Worm (Caenorhabditis elegans) whole organism, midembryonic: ENCODE results near the gene T21E8.5.
A peak's percentile ranks its signal among the peaks of the same experiment; 100 is the strongest.

Experiments
- T22C8.4 ChIP-seq: fragments of 200-800 bp; sonication (Bioruptor generic); IDR thresholded peaks from 2 replicates; pipeline ENCODE4 v1.3.6; 2022; ENCODE audit warnings: missing genetic modification characterization, missing compliant biosample characterization
- cog-1 ChIP-seq: sonication (generic microtip); optimal IDR thresholded peaks from 2 replicates; lab custom pipeline; 2016; ENCODE audit warnings: missing genetic modification characterization, missing compliant biosample characterization
- flt-1 ChIP-seq: fragments of 200-800 bp; sonication (Bioruptor generic); IDR thresholded peaks from 2 replicates; pipeline ENCODE4 v1.3.6; 2022; ENCODE audit warnings: missing genetic modification characterization, missing compliant biosample characterization
- klf-2 ChIP-seq: fragments of 200-800 bp; sonication (Bioruptor generic); conservative IDR thresholded peaks from 2 replicates; pipeline ENCODE4 v1.3.6; 2022; ENCODE audit warnings: missing genetic modification reagents, missing genetic modification characterization, missing compliant biosample characterization
- med-1 ChIP-seq: sonication (generic microtip); optimal IDR thresholded peaks from 2 replicates; lab custom pipeline; 2017; ENCODE audit warnings: missing genetic modification characterization, mild to moderate bottlenecking, missing compliant biosample characterization, antibody characterized with exemption, missing genetic modification reagents; ENCODE audit not compliant: insufficient read depth
- ref-1 ChIP-seq: fragments of 200-800 bp; sonication (Bioruptor generic); conservative IDR thresholded peaks from 2 replicates; pipeline ENCODE4 v1.3.6; 2022; ENCODE audit warnings: missing genetic modification reagents, missing genetic modification characterization, missing compliant biosample characterization
- tab-1 ChIP-seq: fragments of 200-800 bp; sonication (Bioruptor generic); IDR thresholded peaks from 2 replicates; pipeline ENCODE4 v1.3.6; 2022; ENCODE audit warnings: missing genetic modification characterization, missing compliant biosample characterization
- ztf-23 ChIP-seq: fragments of 200-800 bp; sonication (Bioruptor generic); IDR thresholded peaks from 2 replicates; pipeline ENCODE4 v1.3.6; 2022; ENCODE audit warnings: missing genetic modification reagents, missing genetic modification characterization, missing compliant biosample characterization
- ztf-29 ChIP-seq: fragments of 200-800 bp; sonication (Bioruptor generic); IDR thresholded peaks from 2 replicates; pipeline ENCODE4 v1.3.6; 2022; ENCODE audit warnings: missing genetic modification reagents, missing genetic modification characterization, missing compliant biosample characterization

Gene T21E8.5

ce11 chrX:10888201-10888600 lies 2.2 kb downstream of the T21E8.5 start, which contains the start of gene F47B10.6:
Gene F47B10.6 (plus strand): TSS chrX:10888501.
- no peak for TF ChIP-seq ztf-29 (GFP tag; lab: Robert Waterston, UW)
- no peak for TF ChIP-seq ref-1 (GFP tag; lab: Robert Waterston, UW)
- TF ChIP-seq flt-1 (GFP tag; lab: Robert Waterston, UW), result no peak
- no peak for TF ChIP-seq cog-1 (tag; lab: Kevin White, UChicago)
- TF ChIP-seq klf-2 (GFP tag; lab: Robert Waterston, UW), result no peak
- no peak for TF ChIP-seq ztf-23 (GFP tag; lab: Robert Waterston, UW)
- TF ChIP-seq med-1 (GFP tag; lab: Kevin White, UChicago), result no peak
- TF ChIP-seq T22C8.4 (GFP tag; lab: Robert Waterston, UW), result no peak
- no peak for TF ChIP-seq tab-1

ce11 chrX:10890456-10890855 lies 4.5 kb downstream of the T21E8.5 start, which contains the start of gene F47B10.5:
Gene F47B10.5 (minus strand): TSS chrX:10890556.
- TF ChIP-seq med-1 (GFP tag; lab: Kevin White, UChicago), result no peak
- TF ChIP-seq klf-2 (GFP tag; lab: Robert Waterston, UW), result no peak
- TF ChIP-seq ref-1 (GFP tag; lab: Robert Waterston, UW), result no peak
- no peak for TF ChIP-seq cog-1 (tag; lab: Kevin White, UChicago)
- no peak for TF ChIP-seq tab-1
- TF ChIP-seq T22C8.4 (GFP tag; lab: Robert Waterston, UW), result no peak
- TF ChIP-seq flt-1 (GFP tag; lab: Robert Waterston, UW), result no peak
- no peak for TF ChIP-seq ztf-23 (GFP tag; lab: Robert Waterston, UW)
- TF ChIP-seq ztf-29 (GFP tag; lab: Robert Waterston, UW), result no peak

DNA sequence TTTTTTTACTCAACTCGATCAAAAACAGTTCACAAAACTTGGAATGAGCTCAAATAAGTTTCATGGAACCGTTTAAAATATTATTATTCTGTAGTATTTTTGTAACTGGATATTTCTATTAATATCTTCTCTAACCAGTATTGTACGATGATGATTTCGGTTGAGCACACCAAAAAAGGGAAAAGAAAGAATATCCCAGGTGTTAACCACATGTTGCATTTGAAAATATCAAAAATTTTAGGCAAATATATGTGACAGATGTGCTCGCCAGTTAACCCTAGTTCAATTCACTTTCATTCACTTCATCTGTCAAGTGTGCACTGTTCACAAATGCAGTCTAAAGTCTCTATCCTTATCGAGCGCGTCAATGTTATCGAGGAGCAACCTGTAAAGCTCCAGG lies 5.0 kb downstream of the T21E8.5 start, which contains the start of gene F47B10.4:
Gene F47B10.4 (plus strand): TSS at position 301 of the 400 bp plus-strand sequence.
- TF ChIP-seq ztf-23 (GFP tag; lab: Robert Waterston, UW) (no peak), ztf-29 (GFP tag; lab: Robert Waterston, UW) (no peak), ref-1 (GFP tag; lab: Robert Waterston, UW) (no peak), med-1 (GFP tag; lab: Kevin White, UChicago) (no peak), tab-1 (no peak), cog-1 (tag; lab: Kevin White, UChicago) (no peak), T22C8.4 (GFP tag; lab: Robert Waterston, UW) (no peak)

DNA sequence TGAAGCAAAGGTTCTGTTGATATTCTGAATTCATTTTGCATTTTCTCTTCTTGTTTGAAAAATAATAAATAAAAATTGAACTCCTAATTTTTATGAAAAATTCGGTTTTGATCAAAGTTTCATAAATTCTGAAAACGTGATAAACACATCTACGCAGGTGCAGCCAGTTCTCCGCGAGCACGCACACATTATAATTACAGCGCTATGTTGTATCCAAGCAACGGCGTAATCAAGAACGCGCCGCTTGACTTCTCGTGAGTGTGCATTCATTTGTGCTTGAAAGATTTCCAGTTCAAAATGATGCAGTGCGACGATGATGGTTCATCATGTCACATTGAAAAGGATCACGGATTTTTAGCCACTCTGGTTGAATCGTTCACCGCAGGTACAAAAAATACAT lies 5.9 kb downstream of the T21E8.5 start, which contains the start of gene F47B10.3:
Gene F47B10.3 (plus strand): TSS at position 301 of the 400 bp plus-strand sequence.
- TF ChIP-seq ref-1 (GFP tag; lab: Robert Waterston, UW), result no peak
- TF ChIP-seq cog-1 (tag; lab: Kevin White, UChicago), result no peak
- no peak for TF ChIP-seq T22C8.4 (GFP tag; lab: Robert Waterston, UW)
- no peak for TF ChIP-seq ztf-23 (GFP tag; lab: Robert Waterston, UW)
- TF ChIP-seq ztf-29 (GFP tag; lab: Robert Waterston, UW), result no peak
- no peak for TF ChIP-seq klf-2 (GFP tag; lab: Robert Waterston, UW)
- TF ChIP-seq tab-1, result no peak
- no peak for TF ChIP-seq med-1 (GFP tag; lab: Kevin White, UChicago)
- TF ChIP-seq flt-1 (GFP tag; lab: Robert Waterston, UW), result no peak

ce11 chrX:10896498-10896897 lies 10.5 kb downstream of the T21E8.5 start, which contains the start of gene haly-1:
Gene haly-1 (minus strand): TSS chrX:10896598.
- no peak for TF ChIP-seq klf-2 (GFP tag; lab: Robert Waterston, UW)
- no peak for TF ChIP-seq ztf-23 (GFP tag; lab: Robert Waterston, UW)
- TF ChIP-seq tab-1, result no peak
- TF ChIP-seq ref-1 (GFP tag; lab: Robert Waterston, UW), result no peak
- TF ChIP-seq T22C8.4 (GFP tag; lab: Robert Waterston, UW), result no peak
- TF ChIP-seq cog-1 (tag; lab: Kevin White, UChicago), result no peak
- TF ChIP-seq flt-1 (GFP tag; lab: Robert Waterston, UW), result no peak
- TF ChIP-seq ztf-29 (GFP tag; lab: Robert Waterston, UW), result no peak
- no peak for TF ChIP-seq med-1 (GFP tag; lab: Kevin White, UChicago)

- TF ChIP-seq cog-1 (tag; lab: Kevin White, UChicago) (no peak), flt-1 (GFP tag; lab: Robert Waterston, UW) (peak; percentile 59; the same call in 1 of the 2 replicates)
Measured at ce11 chrX:10900079-10900724, 14.2 kb downstream of the T21E8.5 start, which contains the start of gene suca-1. Gene suca-1 (minus strand): TSS chrX:10900114.

- TF ChIP-seq med-1 (GFP tag; lab: Kevin White, UChicago), result no peak
- no peak for TF ChIP-seq ztf-23 (GFP tag; lab: Robert Waterston, UW)
- no peak for TF ChIP-seq tab-1
- no peak for TF ChIP-seq klf-2 (GFP tag; lab: Robert Waterston, UW)
- TF ChIP-seq T22C8.4 (GFP tag; lab: Robert Waterston, UW), result no peak
- TF ChIP-seq cog-1 (tag; lab: Kevin White, UChicago), result no peak
- no peak for TF ChIP-seq ref-1 (GFP tag; lab: Robert Waterston, UW)
- no peak for TF ChIP-seq ztf-29 (GFP tag; lab: Robert Waterston, UW)
- no peak for TF ChIP-seq flt-1 (GFP tag; lab: Robert Waterston, UW)
Measured at ce11 chrX:10900952-10901351, 15.0 kb downstream of the T21E8.5 start.

DNA sequence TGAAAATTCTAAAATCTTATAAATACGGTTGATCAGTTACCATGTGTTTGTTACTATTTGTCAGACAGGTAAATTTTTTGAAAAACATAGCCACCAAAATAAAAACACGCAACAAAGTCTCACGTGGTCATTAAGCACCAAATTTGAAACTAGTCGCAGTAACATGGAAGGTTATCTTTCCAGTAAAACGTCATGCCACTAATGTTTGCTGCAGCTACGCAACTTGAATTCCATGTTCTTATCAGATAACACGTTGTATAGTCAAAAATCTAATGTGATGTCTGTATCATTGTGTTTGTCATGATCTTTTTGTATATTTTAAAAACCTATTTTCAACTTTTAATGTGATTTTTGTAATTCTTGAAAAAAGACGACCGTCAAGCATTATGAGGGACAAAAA lies 15.8 kb downstream of the T21E8.5 start:
- TF ChIP-seq ztf-23 (GFP tag; lab: Robert Waterston, UW) (no peak), T22C8.4 (GFP tag; lab: Robert Waterston, UW) (no peak), med-1 (GFP tag; lab: Kevin White, UChicago) (no peak), ztf-29 (GFP tag; lab: Robert Waterston, UW) (no peak), ref-1 (GFP tag; lab: Robert Waterston, UW) (no peak), klf-2 (GFP tag; lab: Robert Waterston, UW) (no peak), cog-1 (tag; lab: Kevin White, UChicago) (no peak)
